Worm (Caenorhabditis elegans) whole organism, early embryonic: ENCODE measurements around the gene srz-101.

Source experiments
- B0310.2 ChIP-seq: sonication (generic microtip); optimal IDR thresholded peaks from 2 replicates; lab custom pipeline; 2016; ENCODE audit warnings: mild to moderate bottlenecking, missing genetic modification characterization, missing compliant biosample characterization
- F13C5.2 ChIP-seq: sonication (generic microtip); optimal IDR thresholded peaks from 2 replicates; lab custom pipeline; 2017; ENCODE audit warnings: mild to moderate bottlenecking, missing genetic modification characterization, inconsistent platforms, missing compliant biosample characterization
- aly-1 ChIP-seq: sonication (generic microtip); optimal IDR thresholded peaks from 2 replicates; lab custom pipeline; 2016; ENCODE audit warnings: missing genetic modification characterization, missing compliant biosample characterization
- ama-1 ChIP-seq: fragments of 150-350 bp; optimal IDR thresholded peaks from 2 replicates; lab custom pipeline; 2014
- ceh-13 ChIP-seq: fragments of 200-800 bp; sonication (Bioruptor generic); optimal IDR thresholded peaks from 2 replicates; lab custom pipeline; 2018; ENCODE audit warnings: mild to moderate bottlenecking, missing genetic modification characterization, missing compliant biosample characterization
- ceh-36 ChIP-seq: sonication (generic microtip); optimal IDR thresholded peaks from 2 replicates; lab custom pipeline; 2016; ENCODE audit warnings: missing genetic modification characterization, inconsistent platforms, missing compliant biosample characterization
- ets-7 ChIP-seq: sonication (generic microtip); optimal IDR thresholded peaks from 2 replicates; lab custom pipeline; 2016; ENCODE audit warnings: missing genotype, missing genetic modification characterization, missing compliant biosample characterization
- flt-1 ChIP-seq: fragments of 200-800 bp; sonication (Bioruptor generic); IDR thresholded peaks from 2 replicates; pipeline ENCODE4 v1.3.6; 2022; ENCODE audit warnings: missing genetic modification characterization, missing compliant biosample characterization
- hmbx-1 ChIP-seq: sonication (generic microtip); optimal IDR thresholded peaks from 2 replicates; lab custom pipeline; 2016; ENCODE audit warnings: mild to moderate bottlenecking, missing genetic modification characterization, missing compliant biosample characterization
- hmg-4 ChIP-seq: fragments of 200-800 bp; sonication (Bioruptor generic); optimal IDR thresholded peaks from 2 replicates; lab custom pipeline; 2018; ENCODE audit warnings: mild to moderate bottlenecking, missing genetic modification characterization, missing compliant biosample characterization
- hnd-1 ChIP-seq: sonication (generic microtip); optimal IDR thresholded peaks from 2 replicates; lab custom pipeline; 2016; ENCODE audit warnings: missing genetic modification characterization, missing compliant biosample characterization
- pes-1 ChIP-seq: fragments of 200-800 bp; sonication (Bioruptor generic); IDR thresholded peaks from 2 replicates; pipeline ENCODE4 v1.3.6; 2022; ENCODE audit warnings: missing genetic modification reagents, missing genetic modification characterization, missing compliant biosample characterization
- scrt-1 ChIP-seq: fragments of 200-800 bp; sonication (Bioruptor generic); IDR thresholded peaks from 2 replicates; pipeline ENCODE4 v1.3.6; 2022; ENCODE audit warnings: missing genetic modification characterization, missing compliant biosample characterization
- sea-1 ChIP-seq: fragments of 200-800 bp; sonication (Bioruptor generic); conservative IDR thresholded peaks from 2 replicates; pipeline ENCODE4 v1.3.6; 2022; ENCODE audit warnings: missing genetic modification characterization, missing compliant biosample characterization
- tbx-11 ChIP-seq: fragments of 200-800 bp; sonication (Bioruptor generic); IDR thresholded peaks from 2 replicates; pipeline ENCODE4 v1.3.6; 2022; ENCODE audit warnings: missing genetic modification characterization, missing compliant biosample characterization
- tbx-37 ChIP-seq: fragments of 200-800 bp; sonication (Bioruptor generic); conservative IDR thresholded peaks from 2 replicates; pipeline ENCODE4 v1.3.6; 2022; ENCODE audit warnings: missing genetic modification reagents, missing genetic modification characterization, missing compliant biosample characterization
- tra-4 ChIP-seq: sonication (generic microtip); optimal IDR thresholded peaks from 2 replicates; lab custom pipeline; 2017; ENCODE audit warnings: missing genetic modification characterization, missing compliant biosample characterization

Gene srz-101

DNA sequence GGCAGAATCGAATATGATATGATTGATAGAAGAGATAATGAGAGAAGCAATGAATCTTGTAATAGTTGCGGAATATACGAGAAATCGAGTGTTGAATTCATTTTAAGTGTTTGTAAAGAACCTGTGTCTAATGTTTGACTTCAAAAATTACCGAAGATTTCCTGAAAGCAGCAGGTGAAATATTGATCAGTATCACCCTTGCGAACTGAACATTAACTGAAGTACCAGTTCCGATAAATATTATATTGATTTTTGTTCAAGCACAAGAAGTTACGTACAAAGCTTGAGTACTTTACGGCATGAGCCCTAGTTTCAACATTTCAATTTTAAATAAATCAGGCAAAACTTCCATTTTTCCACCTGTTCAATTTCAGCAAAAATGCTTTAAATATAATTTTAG lies 15.4 kb upstream of the srz-101 start, which contains the start of gene srz-103:
Gene srz-103 (minus strand): TSS at position 101 of the 400 bp plus-strand sequence.
- TF ChIP-seq F13C5.2 (tag; lab: Kevin White, UChicago) = no peak
- no peak for TF ChIP-seq ceh-13
- no peak for TF ChIP-seq hmbx-1 (tag; lab: Kevin White, UChicago)
- TF ChIP-seq pes-1 (GFP tag; lab: Robert Waterston, UW) = no peak
- no peak for TF ChIP-seq tbx-37 (GFP tag; lab: Robert Waterston, UW)
- no peak for TF ChIP-seq ceh-36
- TF ChIP-seq scrt-1 = no peak
- no peak for TF ChIP-seq hmg-4 (GFP tag; lab: Kevin White, UChicago)

ce11 chrV:16679981-16680380 lies 14.7 kb upstream of the srz-101 start, which contains the start of gene srw-44:
Gene srw-44 (plus strand): TSS chrV:16680281.
- no peak for TF ChIP-seq ceh-36
- TF ChIP-seq pes-1 (GFP tag; lab: Robert Waterston, UW) = no peak
- no peak for TF ChIP-seq flt-1
- TF ChIP-seq tbx-11 (GFP tag; lab: Robert Waterston, UW) = no peak
- no peak for TF ChIP-seq B0310.2 (tag; lab: Kevin White, UChicago)
- TF ChIP-seq tra-4 (tag; lab: Kevin White, UChicago) = no peak
- no peak for TF ChIP-seq hnd-1 (tag; lab: Kevin White, UChicago)

DNA sequence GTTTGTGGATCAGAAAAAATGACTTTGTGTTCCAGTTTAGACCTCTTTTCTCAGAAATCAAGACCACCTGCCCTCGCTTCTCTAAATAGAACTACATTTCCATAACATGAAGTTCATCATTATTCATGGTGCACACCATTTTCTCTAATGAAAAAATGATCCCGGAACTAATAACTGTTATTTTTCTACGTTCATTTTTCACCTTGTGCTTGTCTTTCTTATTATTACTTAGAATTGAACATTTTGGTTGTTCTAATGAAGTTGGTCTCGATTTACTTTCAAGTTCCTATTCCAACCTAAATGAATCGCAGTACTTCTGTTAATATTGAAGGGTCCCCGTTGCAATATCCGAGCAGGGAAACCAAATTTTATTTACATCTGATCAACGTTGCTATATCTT lies 11.8 kb upstream of the srz-101 start, which contains the start of gene srw-36:
Gene srw-36 (plus strand): TSS at position 301 of the 400 bp plus-strand sequence.
- no peak for TF ChIP-seq ceh-13
- TF ChIP-seq hmg-4 (GFP tag; lab: Kevin White, UChicago) = no peak
- no peak for TF ChIP-seq F13C5.2 (tag; lab: Kevin White, UChicago)
- TF ChIP-seq tra-4 (tag; lab: Kevin White, UChicago) = no peak
- TF ChIP-seq hmbx-1 (tag; lab: Kevin White, UChicago) = no peak
- no peak for TF ChIP-seq flt-1
- TF ChIP-seq tbx-37 (GFP tag; lab: Robert Waterston, UW) = no peak

DNA sequence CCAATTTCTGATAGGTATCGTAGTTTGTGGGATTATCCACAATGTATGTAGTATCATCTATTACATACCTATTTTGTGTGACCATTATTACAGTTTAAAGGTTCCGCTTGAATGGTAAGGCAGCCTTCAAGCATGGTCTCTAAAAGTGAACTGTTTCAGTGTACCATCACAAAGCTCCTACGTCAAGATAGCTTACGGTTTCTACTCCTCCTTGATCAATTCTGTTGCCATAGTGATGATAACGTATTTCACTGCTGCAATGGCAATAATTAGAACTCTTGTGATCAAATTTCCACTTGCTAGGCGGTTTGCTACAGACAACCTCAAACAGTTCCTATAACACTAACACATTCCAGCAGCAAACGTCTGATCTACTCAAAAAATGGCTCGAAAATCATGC lies 11.3 kb upstream of the srz-101 start:
- TF ChIP-seq hmbx-1 (tag; lab: Kevin White, UChicago) (no peak), F13C5.2 (tag; lab: Kevin White, UChicago) (no peak), sea-1 (GFP tag; lab: Robert Waterston, UW) (no peak), pes-1 (GFP tag; lab: Robert Waterston, UW) (no peak), tra-4 (tag; lab: Kevin White, UChicago) (no peak), hmg-4 (GFP tag; lab: Kevin White, UChicago) (no peak), ceh-13 (no peak), scrt-1 (no peak), hnd-1 (tag; lab: Kevin White, UChicago) (no peak), flt-1 (no peak), ama-1 (lab: Kevin White, UChicago) (no peak), ceh-36 (no peak), tbx-37 (GFP tag; lab: Robert Waterston, UW) (no peak), tbx-11 (GFP tag; lab: Robert Waterston, UW) (no peak)

- no peak for TF ChIP-seq ceh-36
- no peak for TF ChIP-seq tbx-11 (GFP tag; lab: Robert Waterston, UW)
- no peak for TF ChIP-seq tbx-37 (GFP tag; lab: Robert Waterston, UW)
- TF ChIP-seq scrt-1 = no peak
- TF ChIP-seq hmg-4 (GFP tag; lab: Kevin White, UChicago) = no peak
- TF ChIP-seq aly-1 = no peak
- no peak for TF ChIP-seq hnd-1 (tag; lab: Kevin White, UChicago)
- no peak for TF ChIP-seq tra-4 (tag; lab: Kevin White, UChicago)
- no peak for TF ChIP-seq B0310.2 (tag; lab: Kevin White, UChicago)
- TF ChIP-seq flt-1 = no peak
- TF ChIP-seq ama-1 (lab: Kevin White, UChicago) = no peak
- no peak for TF ChIP-seq pes-1 (GFP tag; lab: Robert Waterston, UW)
- no peak for TF ChIP-seq sea-1 (GFP tag; lab: Robert Waterston, UW)
These were observed 8.9 kb upstream of the srz-101 start, which contains the start of gene srw-43 for ce11 chrV:16685725-16686124. Gene srw-43 (plus strand): TSS chrV:16686025.

- TF ChIP-seq tbx-11 (GFP tag; lab: Robert Waterston, UW) = no peak
- TF ChIP-seq F13C5.2 (tag; lab: Kevin White, UChicago) = no peak
- TF ChIP-seq aly-1 = no peak
- TF ChIP-seq ceh-36 = no peak
- TF ChIP-seq hmg-4 (GFP tag; lab: Kevin White, UChicago) = no peak
- TF ChIP-seq flt-1 = no peak
- no peak for TF ChIP-seq tbx-37 (GFP tag; lab: Robert Waterston, UW)
- no peak for TF ChIP-seq scrt-1
- no peak for TF ChIP-seq tra-4 (tag; lab: Kevin White, UChicago)
- TF ChIP-seq hnd-1 (tag; lab: Kevin White, UChicago) = no peak
- no peak for TF ChIP-seq pes-1 (GFP tag; lab: Robert Waterston, UW)
These were observed 7.4 kb upstream of the srz-101 start, which contains the start of gene srz-102 for ce11 chrV:16687227-16687626. Gene srz-102 (plus strand): TSS chrV:16687527.

DNA sequence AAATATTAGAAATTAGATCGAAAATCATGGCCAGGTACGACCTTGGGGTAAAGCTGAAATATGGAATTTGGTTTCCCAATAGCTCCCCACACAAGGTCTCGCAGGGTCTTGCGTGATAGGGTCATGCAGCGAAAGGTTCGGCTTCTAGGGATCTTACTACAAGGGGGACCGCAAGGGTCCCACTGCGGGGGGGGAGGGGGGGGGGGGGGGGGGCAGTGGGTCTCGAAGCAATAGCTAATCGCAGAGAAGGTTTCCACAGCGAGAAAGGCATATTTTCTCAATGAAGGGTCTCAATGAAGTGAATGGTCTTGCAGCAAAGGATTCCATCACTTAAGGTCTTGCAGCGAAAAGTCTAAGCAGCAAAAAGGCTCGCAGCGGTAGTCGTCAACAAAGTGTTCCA lies 1.6 kb upstream of the srz-101 start:
- TF ChIP-seq hmg-4 (GFP tag; lab: Kevin White, UChicago) (no peak), pes-1 (GFP tag; lab: Robert Waterston, UW) (no peak), ceh-36 (no peak), F13C5.2 (tag; lab: Kevin White, UChicago) (no peak), ets-7 (tag; lab: Kevin White, UChicago) (no peak), hnd-1 (tag; lab: Kevin White, UChicago) (no peak), flt-1 (no peak), tra-4 (tag; lab: Kevin White, UChicago) (no peak), sea-1 (GFP tag; lab: Robert Waterston, UW) (no peak), B0310.2 (tag; lab: Kevin White, UChicago) (no peak), ceh-13 (no peak)

DNA sequence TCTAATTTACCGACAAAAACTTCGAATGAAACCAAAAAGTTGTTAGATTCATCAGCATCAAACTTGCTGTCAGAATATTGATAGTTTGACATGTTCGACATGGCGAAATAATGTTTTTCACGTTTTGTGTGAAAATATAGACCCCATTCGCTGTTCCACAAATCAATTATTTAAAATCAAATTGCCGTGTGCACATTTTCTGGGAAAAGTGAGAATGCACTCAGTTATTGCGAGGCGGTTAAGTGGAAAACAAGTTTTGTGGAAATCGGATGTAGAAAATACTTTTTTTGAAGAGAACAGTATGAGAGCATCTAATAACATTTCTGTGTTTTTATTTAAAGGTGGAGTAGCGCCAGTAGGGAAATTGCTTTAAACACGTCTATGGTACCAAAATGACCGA lies 906 bp upstream of the srz-101 start, which contains the start of gene srw-42:
Gene srw-42 (minus strand): TSS at position 101 of the 400 bp plus-strand sequence.
- TF ChIP-seq scrt-1 (no peak), sea-1 (GFP tag; lab: Robert Waterston, UW) (no peak), hnd-1 (tag; lab: Kevin White, UChicago) (no peak), ama-1 (lab: Kevin White, UChicago) (no peak), F13C5.2 (tag; lab: Kevin White, UChicago) (no peak), hmg-4 (GFP tag; lab: Kevin White, UChicago) (no peak), tbx-11 (GFP tag; lab: Robert Waterston, UW) (no peak), ets-7 (tag; lab: Kevin White, UChicago) (no peak), B0310.2 (tag; lab: Kevin White, UChicago) (no peak), tra-4 (tag; lab: Kevin White, UChicago) (no peak), hmbx-1 (tag; lab: Kevin White, UChicago) (no peak), tbx-37 (GFP tag; lab: Robert Waterston, UW) (no peak), aly-1 (no peak), flt-1 (no peak), ceh-13 (no peak), pes-1 (GFP tag; lab: Robert Waterston, UW) (no peak), ceh-36 (no peak)
